Worm (Caenorhabditis elegans) whole organism, mixed stage, embryonic: ENCODE results near the gene R74.2.

Source experiments
- blmp-1 ChIP-seq: fragments of 150-350 bp; optimal IDR thresholded peaks from 2 replicates; lab custom pipeline; 2014; ENCODE audit warnings: missing biosample characterization, missing genetic modification characterization
- ceh-39 ChIP-seq: fragments of 150-350 bp; optimal IDR thresholded peaks from 2 replicates; lab custom pipeline; 2014; ENCODE audit warnings: missing biosample characterization, missing genetic modification characterization
- elt-1 ChIP-seq: sonication (generic microtip); optimal IDR thresholded peaks from 2 replicates; lab custom pipeline; 2017; ENCODE audit warnings: missing genetic modification characterization, mild to moderate bottlenecking, missing compliant biosample characterization, antibody characterized with exemption, moderate library complexity, borderline replicate concordance; ENCODE audit not compliant: insufficient read depth
- lin-13 ChIP-seq: fragments of 150-350 bp; optimal IDR thresholded peaks from 2 replicates; lab custom pipeline; 2014; ENCODE audit warnings: missing biosample characterization, missing genetic modification characterization
- lsy-2 ChIP-seq: fragments of 150-350 bp; optimal IDR thresholded peaks from 2 replicates; lab custom pipeline; 2014; ENCODE audit warnings: missing biosample characterization, missing genetic modification characterization
- nhr-28 ChIP-seq: fragments of 150-350 bp; optimal IDR thresholded peaks from 2 replicates; lab custom pipeline; 2014; ENCODE audit warnings: missing biosample characterization, missing genetic modification characterization
- pha-4 ChIP-seq: fragments of 150-350 bp; optimal IDR thresholded peaks from 2 replicates; lab custom pipeline; 2018; ENCODE audit warnings: missing biosample characterization, missing genetic modification reagents, missing genetic modification characterization
- snpc-4 ChIP-seq: fragments of 150-350 bp; optimal IDR thresholded peaks from 2 replicates; lab custom pipeline; 2014; ENCODE audit warnings: missing biosample characterization, missing genetic modification characterization
- tbx-8 ChIP-seq: fragments of 200-800 bp; sonication (Bioruptor generic); optimal IDR thresholded peaks from 2 replicates; lab custom pipeline; 2018; ENCODE audit warnings: mild to moderate bottlenecking, missing genetic modification characterization, moderate library complexity, missing compliant biosample characterization
- unc-39 ChIP-seq: fragments of 150-350 bp; optimal IDR thresholded peaks from 2 replicates; lab custom pipeline; 2014; ENCODE audit warnings: missing biosample characterization, missing genetic modification characterization
- unc-62 ChIP-seq: fragments of 150-350 bp; optimal IDR thresholded peaks from 2 replicates; lab custom pipeline; 2014; ENCODE audit warnings: missing biosample characterization, missing genetic modification reagents, missing genetic modification characterization

- TF ChIP-seq pha-4 (tag; lab: Kevin White, UChicago) (peak; percentile 92), nhr-28 (tag; lab: Kevin White, UChicago) (peak; percentile 76), unc-62 (GFP tag; lab: Kevin White, UChicago) (peak; percentile 84), ceh-39 (no peak), lin-13 (tag; lab: Kevin White, UChicago) (peak; percentile 35), blmp-1 (no peak), lsy-2 (tag; lab: Kevin White, UChicago) (peak; percentile 25), tbx-8 (GFP tag; lab: Kevin White, UChicago) (no peak), unc-39 (tag; lab: Kevin White, UChicago) (no peak), elt-1 (tag; lab: Kevin White, UChicago) (peak; percentile 57), snpc-4 (tag; lab: Kevin White, UChicago) (no peak)
Observed at ce11 chrIII:4237660-4238059, 49.7 kb downstream of the R74.2 start.
